Worm (Caenorhabditis elegans) whole organism, midembryonic: Measurements from ENCODE around the gene Y39B6A.37.

Experiments used
- cog-1 ChIP-seq: sonication (generic microtip); optimal IDR thresholded peaks from 2 replicates; lab custom pipeline; 2016; ENCODE audit warnings: missing genetic modification characterization, missing compliant biosample characterization
- tab-1 ChIP-seq: fragments of 200-800 bp; sonication (Bioruptor generic); IDR thresholded peaks from 2 replicates; pipeline ENCODE4 v1.3.6; 2022; ENCODE audit warnings: missing genetic modification characterization, missing compliant biosample characterization

- TF ChIP-seq cog-1 (tag; lab: Kevin White, UChicago) (no peak), tab-1 (GFP tag; lab: Robert Waterston, UW) (no peak)
Observed at ce11 chrV:19027338-19027737, 36.7 kb downstream of the Y39B6A.37 start.
